Worm (Caenorhabditis elegans) whole organism, late embryonic: Measurements from ENCODE around the gene C48B4.9.
A peak's percentile ranks its signal among the peaks of the same experiment; 100 is the strongest.

Experiments
- C38D4.7 ChIP-seq: fragments of 200-800 bp; sonication (Bioruptor generic); optimal IDR thresholded peaks from 2 replicates; lab custom pipeline; 2018; ENCODE audit warnings: mild to moderate bottlenecking, missing genetic modification characterization, moderate library complexity, missing compliant biosample characterization
- K02D7.2 ChIP-seq: sonication (generic microtip); optimal IDR thresholded peaks from 2 replicates; lab custom pipeline; 2017; ENCODE audit warnings: mild to moderate bottlenecking, missing genetic modification characterization, missing compliant biosample characterization
- K09A11.1 ChIP-seq: sonication (generic microtip); optimal IDR thresholded peaks from 2 replicates; lab custom pipeline; 2017; ENCODE audit warnings: antibody characterized with exemption, mild to moderate bottlenecking, missing genetic modification characterization, missing compliant biosample characterization; ENCODE audit not compliant: insufficient read depth
- Y22D7AL.16 ChIP-seq: sonication (generic microtip); optimal IDR thresholded peaks from 2 replicates; lab custom pipeline; 2016; ENCODE audit warnings: missing genetic modification characterization, missing compliant biosample characterization
- ceh-14 ChIP-seq: sonication (generic microtip); optimal IDR thresholded peaks from 2 replicates; lab custom pipeline; 2016; ENCODE audit warnings: missing genotype, missing genetic modification characterization, missing compliant biosample characterization
- ceh-48 ChIP-seq: sonication (generic microtip); optimal IDR thresholded peaks from 2 replicates; lab custom pipeline; 2016; ENCODE audit warnings: missing genetic modification characterization, inconsistent platforms, missing compliant biosample characterization
- ceh-6 ChIP-seq: fragments of 200-800 bp; sonication (Bioruptor generic); optimal IDR thresholded peaks from 2 replicates; lab custom pipeline; 2018; ENCODE audit warnings: mild to moderate bottlenecking, missing genetic modification characterization, missing compliant biosample characterization
- dmd-4 ChIP-seq: sonication (generic microtip); optimal IDR thresholded peaks from 2 replicates; lab custom pipeline; 2016; ENCODE audit warnings: borderline replicate concordance, missing genetic modification characterization, missing compliant biosample characterization
- elt-2 ChIP-seq: sonication (generic microtip); optimal IDR thresholded peaks from 2 replicates; lab custom pipeline; 2016; ENCODE audit warnings: missing genetic modification reagents, missing genetic modification characterization, missing compliant biosample characterization
- elt-4 ChIP-seq: sonication (generic microtip); optimal IDR thresholded peaks from 2 replicates; lab custom pipeline; 2016; ENCODE audit warnings: missing genetic modification characterization, missing compliant biosample characterization
- fax-1 ChIP-seq: sonication (generic microtip); optimal IDR thresholded peaks from 2 replicates; lab custom pipeline; 2016; ENCODE audit warnings: missing genotype, missing genetic modification characterization, missing compliant biosample characterization
- hlh-30 ChIP-seq: sonication (generic microtip); optimal IDR thresholded peaks from 2 replicates; lab custom pipeline; 2017; ENCODE audit warnings: antibody characterized with exemption, missing genetic modification characterization, missing compliant biosample characterization; ENCODE audit not compliant: insufficient read depth
- lin-11 ChIP-seq: fragments of 200-800 bp; sonication (Bioruptor generic); optimal IDR thresholded peaks from 2 replicates; lab custom pipeline; 2018; ENCODE audit warnings: mild to moderate bottlenecking, missing genetic modification characterization, missing compliant biosample characterization
- madf-2 ChIP-seq: sonication (generic microtip); optimal IDR thresholded peaks from 2 replicates; lab custom pipeline; 2017; ENCODE audit warnings: missing genetic modification characterization, missing compliant biosample characterization
- nfya-1 ChIP-seq: sonication (generic microtip); optimal IDR thresholded peaks from 2 replicates; lab custom pipeline; 2017; ENCODE audit warnings: missing genetic modification characterization, mild to moderate bottlenecking, missing compliant biosample characterization, antibody characterized with exemption, moderate library complexity
- nhr-11 ChIP-seq: fragments of 150-350 bp; optimal IDR thresholded peaks from 2 replicates; lab custom pipeline; 2014; ENCODE audit warnings: missing biosample characterization, missing genetic modification characterization
- nhr-232 ChIP-seq: sonication (generic microtip); optimal IDR thresholded peaks from 2 replicates; lab custom pipeline; 2016; ENCODE audit warnings: missing genetic modification characterization, missing compliant biosample characterization
- pros-1 ChIP-seq: fragments of 150-350 bp; optimal IDR thresholded peaks from 2 replicates; lab custom pipeline; 2014; ENCODE audit warnings: missing biosample characterization, missing genetic modification reagents, missing genetic modification characterization
- ref-2 ChIP-seq: sonication (generic microtip); optimal IDR thresholded peaks from 2 replicates; lab custom pipeline; 2016; ENCODE audit warnings: missing genetic modification characterization, missing compliant biosample characterization
- sdc-2 ChIP-seq: sonication (generic microtip); optimal IDR thresholded peaks from 2 replicates; lab custom pipeline; 2016; ENCODE audit warnings: missing genotype, missing genetic modification characterization, missing compliant biosample characterization
- sox-4 ChIP-seq: sonication (generic microtip); optimal IDR thresholded peaks from 2 replicates; lab custom pipeline; 2017; ENCODE audit warnings: mild to moderate bottlenecking, missing genetic modification characterization, inconsistent platforms, missing compliant biosample characterization
- tbx-7 ChIP-seq: sonication (generic microtip); optimal IDR thresholded peaks from 2 replicates; lab custom pipeline; 2016; ENCODE audit warnings: missing genotype, missing genetic modification characterization, missing compliant biosample characterization
- ttx-3 ChIP-seq: sonication (generic microtip); optimal IDR thresholded peaks from 2 replicates; lab custom pipeline; 2016; ENCODE audit warnings: missing genetic modification reagents, missing genetic modification characterization, missing compliant biosample characterization
- unc-3 ChIP-seq, 2 experiments: fragments of 200-800 bp in 1 of 2; sonication (Bioruptor generic) in 1 of 2; sonication (generic microtip) in 1 of 2; conservative IDR thresholded peaks in 1 of 2; optimal IDR thresholded peaks in 1 of 2; 2 replicates each; pipeline versions ENCODE4 v1.3.6 to Lab custom; 2016 to 2022; ENCODE audit warnings: missing compliant biosample characterization in 2 of 2, missing genetic modification characterization in 2 of 2, missing genetic modification reagents in 1 of 2
- unc-42 ChIP-seq: sonication (generic microtip); optimal IDR thresholded peaks from 2 replicates; lab custom pipeline; 2016; ENCODE audit warnings: missing genotype, missing genetic modification characterization, missing compliant biosample characterization
- unc-86 ChIP-seq: sonication (generic microtip); optimal IDR thresholded peaks from 2 replicates; lab custom pipeline; 2016; ENCODE audit warnings: missing genetic modification characterization, missing compliant biosample characterization
- ztf-16 ChIP-seq: sonication (generic microtip); optimal IDR thresholded peaks from 2 replicates; lab custom pipeline; 2017; ENCODE audit warnings: missing genetic modification characterization, missing compliant biosample characterization

C48B4.9 gene

DNA sequence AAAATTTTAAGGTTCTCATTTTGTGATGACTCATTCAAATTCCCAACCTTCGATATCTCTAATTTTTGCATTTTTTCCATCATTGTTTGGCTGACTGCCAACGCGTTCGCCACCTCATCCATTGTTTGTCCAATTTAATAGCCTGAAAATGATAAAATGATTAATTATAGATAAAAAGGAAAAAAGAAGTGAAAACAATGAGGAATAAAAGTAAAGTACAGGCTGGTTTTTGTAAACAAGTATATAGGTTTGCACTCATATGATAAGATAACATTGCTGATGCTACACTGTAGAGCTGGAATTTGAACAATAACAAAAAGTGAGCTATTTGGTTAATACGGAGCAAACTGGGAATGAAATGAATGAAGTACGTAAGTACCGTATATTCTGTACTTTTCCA is 19.1 kb upstream of the C48B4.9 start, which contains the start of gene C48B4.3:
TSS of gene C48B4.3 (minus strand) at position 149 of the 400 bp plus-strand sequence.
- TF ChIP-seq elt-2 (peak; percentile 16), tbx-7 (tag; lab: Kevin White, UChicago) (no peak)

DNA sequence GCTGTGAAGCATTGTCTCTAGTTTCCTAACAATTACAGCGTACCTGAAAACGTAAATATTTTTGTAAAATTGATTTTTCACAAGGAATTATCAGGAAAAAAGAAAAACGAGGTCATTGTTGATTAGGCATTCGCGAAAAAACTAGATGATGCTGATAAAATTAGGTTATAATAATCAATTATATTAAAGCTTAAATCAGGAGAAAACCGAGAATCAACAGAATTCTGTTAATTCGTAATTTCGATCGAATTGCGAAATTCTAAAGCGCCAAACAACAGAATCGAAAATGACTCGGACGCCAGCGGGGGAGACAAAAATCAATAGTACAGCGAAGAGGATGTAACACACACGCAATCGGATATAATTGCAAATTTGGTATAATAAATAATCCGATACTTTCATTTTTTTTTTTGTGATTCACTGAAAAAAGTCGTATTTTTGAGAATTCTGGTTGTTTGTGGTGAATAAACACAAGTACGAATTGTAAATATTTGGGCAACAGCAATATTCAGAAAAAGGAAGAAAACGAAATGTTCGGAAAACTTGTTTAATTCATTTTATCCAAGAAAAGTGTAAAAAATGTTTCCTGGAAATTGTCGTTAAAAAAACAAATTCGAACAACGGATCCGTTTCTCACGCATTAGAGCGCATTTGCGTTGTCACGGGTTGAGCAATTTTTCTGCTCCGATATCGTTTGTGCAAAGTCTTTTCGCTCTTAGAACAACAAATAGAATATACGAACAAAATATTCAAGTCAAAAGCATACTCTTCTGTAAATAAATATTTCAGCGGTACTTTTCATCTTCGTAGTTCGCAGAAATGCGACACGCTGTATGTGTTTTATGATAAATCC is 17.1 kb upstream of the C48B4.9 start, which contains the start of gene ced-7:
TSS of gene ced-7 (minus strand) at position 51 of the 853 bp plus-strand sequence.
- TF ChIP-seq hlh-30 (tag; lab: Kevin White, UChicago), result peak; percentile 84
- no peak for TF ChIP-seq madf-2 (tag; lab: Kevin White, UChicago)

ce11 chrIII:9570869-9571268 is 7.7 kb upstream of the C48B4.9 start:
- TF ChIP-seq ttx-3 (no peak), nfya-1 (peak; percentile 99)
- TF ChIP-seq, all 69 proteins: peak for 1

DNA sequence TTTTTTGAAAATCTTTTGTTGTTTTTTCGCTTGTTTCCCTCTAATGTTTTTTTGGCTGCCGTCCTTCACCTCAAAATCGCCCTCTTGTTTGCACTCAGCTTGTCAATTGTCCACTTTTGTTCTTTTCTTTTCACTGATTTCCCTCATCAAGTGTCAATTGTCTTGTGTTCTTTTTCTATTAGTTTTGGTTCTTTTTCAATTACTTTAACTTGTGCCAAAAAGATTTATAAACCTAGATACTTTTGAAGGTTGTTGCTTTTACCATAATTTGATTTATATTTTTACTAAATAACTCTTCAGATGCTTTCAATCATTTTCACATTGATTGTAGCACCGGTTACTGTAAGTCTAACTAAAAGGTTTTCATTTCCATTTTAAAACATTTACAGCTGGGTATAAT is 5.3 kb upstream of the C48B4.9 start, which contains the start of gene C48B4.13:
TSS of gene C48B4.13 (plus strand) at position 301 of the 400 bp plus-strand sequence.
- TF ChIP-seq sdc-2 (tag; lab: Kevin White, UChicago) (no peak), unc-42 (tag; lab: Kevin White, UChicago) (no peak), nhr-11 (tag; lab: Kevin White, UChicago) (no peak), Y22D7AL.16 (tag; lab: Kevin White, UChicago) (no peak), C38D4.7 (no peak), unc-3 (GFP tag; conservative IDR thresholded peaks at IDR 0.05; lab: Robert Waterston, UW) (no peak), unc-3 (tag; optimal IDR thresholded peaks at IDR 0.05; lab: Kevin White, UChicago) (no peak), nhr-232 (tag; lab: Kevin White, UChicago) (no peak), unc-86 (tag; lab: Kevin White, UChicago) (no peak), K02D7.2 (tag; lab: Kevin White, UChicago) (no peak)

DNA sequence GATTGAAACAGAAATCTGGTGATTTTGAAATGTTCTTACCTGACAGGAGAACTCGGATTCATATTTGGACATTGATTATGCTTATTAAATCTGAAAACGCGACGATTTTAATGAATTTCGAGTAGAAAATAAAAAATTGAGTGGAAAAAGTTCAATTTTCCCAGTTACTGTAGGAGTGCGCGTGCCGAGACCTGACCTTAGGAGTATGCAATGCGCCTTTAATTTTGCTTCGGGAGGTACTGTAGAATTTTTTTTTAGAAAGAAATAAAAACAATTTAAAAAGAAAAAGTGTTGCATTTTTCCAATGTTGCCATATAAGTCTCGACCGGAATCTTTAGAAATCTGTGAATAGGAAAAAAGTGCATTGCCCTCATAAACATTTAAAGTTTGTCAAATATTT is 2.8 kb upstream of the C48B4.9 start, which contains the start of gene C48B4.11:
TSS of gene C48B4.11 (minus strand) at position 143 of the 400 bp plus-strand sequence.
- TF ChIP-seq K02D7.2 (tag; lab: Kevin White, UChicago) (no peak), K09A11.1 (tag; lab: Kevin White, UChicago) (no peak), pros-1 (tag; lab: Kevin White, UChicago) (no peak), ceh-48 (no peak), ceh-14 (no peak)

ce11 chrIII:9564410-9564809 is 1.3 kb upstream of the C48B4.9 start, which contains the start of gene C48B4.10:
TSS of gene C48B4.10 (minus strand) at chrIII:9564510.
- TF ChIP-seq lin-11 (tag; lab: Kevin White, UChicago) (no peak), ceh-6 (GFP tag; lab: Kevin White, UChicago) (no peak), elt-4 (tag; lab: Kevin White, UChicago) (no peak), sox-4 (tag; lab: Kevin White, UChicago) (no peak), ztf-16 (tag; lab: Kevin White, UChicago) (no peak), dmd-4 (tag; lab: Kevin White, UChicago) (no peak), hlh-30 (tag; lab: Kevin White, UChicago) (no peak), fax-1 (tag; lab: Kevin White, UChicago) (no peak), ref-2 (tag; lab: Kevin White, UChicago) (no peak)
- TF ChIP-seq, all 69 proteins: peak for 0
